Worm (Caenorhabditis elegans): Measurements from ENCODE around the gene C25E10.17.

Gene C25E10.17

ce11 chrV:9078815-9079525 lies 31.6 kb upstream of the C25E10.17 start (continued):
- TF ChIP-seq nhr-6 (tag; optimal IDR thresholded peaks at IDR 0.05) (no peak), ztf-11 (tag; optimal IDR thresholded peaks at IDR 0.05) (no peak), nhr-237 (tag; optimal IDR thresholded peaks at IDR 0.05) (no peak), nhr-10 (tag; optimal IDR thresholded peaks at IDR 0.05) (no peak), fos-1 (tag; optimal IDR thresholded peaks at IDR 0.05) (peak; percentile 83), ztf-4 (tag; optimal IDR thresholded peaks at IDR 0.05) (no peak), unc-39 (tag; optimal IDR thresholded peaks at IDR 0.05) (no peak), nhr-25 (tag; optimal IDR thresholded peaks at IDR 0.05) (peak; percentile 12), unc-62 (GFP tag; optimal IDR thresholded peaks at IDR 0.05) (no peak), dmd-4 (tag; optimal IDR thresholded peaks at IDR 0.05) (no peak), lin-13 (GFP tag; optimal IDR thresholded peaks at IDR 0.05) (no peak), gmeb-1 (tag; optimal IDR thresholded peaks at IDR 0.05) (peak; percentile 18), F13H6.1 (tag; optimal IDR thresholded peaks at IDR 0.05) (peak; percentile 57), mab-5 (tag; optimal IDR thresholded peaks at IDR 0.05) (no peak), mdl-1 (tag; optimal IDR thresholded peaks at IDR 0.05) (peak in 1 of 2 experiments; percentile 10), nhr-23 (tag; optimal IDR thresholded peaks at IDR 0.05) (no peak), C34F6.9 (tag; optimal IDR thresholded peaks at IDR 0.05) (no peak), egl-27 (tag; optimal IDR thresholded peaks at IDR 0.05) (peak; percentile 3), sma-3 (GFP tag; optimal IDR thresholded peaks at IDR 0.05) (no peak), blmp-1 (tag; optimal IDR thresholded peaks at IDR 0.05; ENCODE audit: insufficient read depth) (peak; percentile 69), peb-1 (tag; optimal IDR thresholded peaks at IDR 0.05) (no peak), ztf-1 (GFP tag; conservative IDR thresholded peaks at IDR 0.05) (no peak), ceh-82 (tag; optimal IDR thresholded peaks at IDR 0.05) (no peak), nhr-77 (tag; optimal IDR thresholded peaks at IDR 0.05) (no peak), lin-11 (tag; optimal IDR thresholded peaks at IDR 0.05) (no peak), ZK546.5 (tag; optimal IDR thresholded peaks at IDR 0.05) (no peak), ama-1 (optimal IDR thresholded peaks at IDR 0.05) (no peak)

ce11 chrV:9078067-9078581 lies 30.7 kb upstream of the C25E10.17 start:
- no peak for TF ChIP-seq nhr-11 (tag; optimal IDR thresholded peaks at IDR 0.05)
- TF ChIP-seq zag-1 (tag; optimal IDR thresholded peaks at IDR 0.05) = no peak
- no peak for TF ChIP-seq lin-11 (tag; optimal IDR thresholded peaks at IDR 0.05)
- TF ChIP-seq Y55F3AM.14 (GFP tag; optimal IDR thresholded peaks at IDR 0.05) = no peak
- TF ChIP-seq C34F6.9 (tag; optimal IDR thresholded peaks at IDR 0.05) = no peak
- TF ChIP-seq gmeb-1 (tag; optimal IDR thresholded peaks at IDR 0.05) = no peak
- no peak for TF ChIP-seq nhr-10 (tag; optimal IDR thresholded peaks at IDR 0.05)
- peak; percentile 6 for TF ChIP-seq nhr-25 (tag; optimal IDR thresholded peaks at IDR 0.05)

ce11 chrV:9076273-9076672 lies 28.9 kb upstream of the C25E10.17 start, which contains the start of gene T27E4.7:
TSS of gene T27E4.7 (minus strand) at chrV:9076322.
- no peak for TF ChIP-seq ceh-16 (tag; optimal IDR thresholded peaks at IDR 0.05)

ce11 chrV:9075827-9076226 lies 28.4 kb upstream of the C25E10.17 start:
- TF ChIP-seq crh-2 (tag; optimal IDR thresholded peaks at IDR 0.05) (peak; percentile 2), nhr-129 (tag; optimal IDR thresholded peaks at IDR 0.05) (peak; percentile 54), mdl-1 (tag; optimal IDR thresholded peaks at IDR 0.05) (peak; percentile 13 to 17), ZK546.5 (tag; optimal IDR thresholded peaks at IDR 0.05) (no peak), unc-55 (GFP tag; optimal IDR thresholded peaks at IDR 0.05) (peak; percentile 15), peb-1 (tag; optimal IDR thresholded peaks at IDR 0.05) (no peak), snpc-4 (tag; optimal IDR thresholded peaks at IDR 0.05) (no peak), F13H6.1 (tag; optimal IDR thresholded peaks at IDR 0.05) (peak; percentile 38), elt-3 (tag; optimal IDR thresholded peaks at IDR 0.05) (no peak), ama-1 (optimal IDR thresholded peaks at IDR 0.05) (peak; percentile 24), sma-9 (GFP tag; optimal IDR thresholded peaks at IDR 0.05) (peak; percentile 60), sma-9 (tag; optimal IDR thresholded peaks at IDR 0.05) (no peak), fos-1 (tag; optimal IDR thresholded peaks at IDR 0.05) (no peak), nhr-11 (tag; optimal IDR thresholded peaks at IDR 0.05) (no peak)

Data from whole organism, L2 larva.